Fruit fly (Drosophila melanogaster): Measurements from ENCODE around the gene sbr.

DNA sequence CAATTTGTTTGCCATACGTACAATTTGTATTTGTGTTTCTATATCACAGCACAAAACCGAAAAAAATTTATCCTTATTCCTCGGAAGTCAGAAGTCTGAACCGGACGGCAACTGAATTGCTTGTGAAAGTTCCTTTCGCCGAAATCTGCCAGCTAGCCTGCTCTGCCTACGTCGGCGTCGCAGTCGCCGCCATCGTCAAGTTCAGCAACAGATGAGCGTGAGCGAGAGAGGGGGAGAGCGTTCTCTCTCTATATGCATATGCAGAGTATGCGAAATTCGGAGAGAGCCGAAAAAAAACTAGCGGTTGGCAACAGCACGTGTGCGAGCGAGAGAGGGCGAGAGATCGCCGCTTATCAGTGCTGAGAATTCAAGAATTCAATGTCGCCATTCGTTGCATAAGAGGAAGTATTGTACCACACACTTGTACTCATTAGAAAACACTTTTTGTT, 62.5 kb downstream of the sbr start:
- no peak for TF ChIP-seq Crg-1 (GFP tag; optimal IDR thresholded peaks at IDR 0.05)
- TF ChIP-seq tj (GFP tag; optimal IDR thresholded peaks at IDR 0.05), result peak; percentile 97
- TF ChIP-seq kay (GFP tag; ENCODE audit: borderline replicate concordance), result no peak
- no peak for TF ChIP-seq CG7045 (GFP tag; optimal IDR thresholded peaks at IDR 0.05)
- TF ChIP-seq Mnt (GFP tag; optimal IDR thresholded peaks at IDR 0.05), result peak; percentile 85
- no peak for TF ChIP-seq toe (GFP tag; optimal IDR thresholded peaks at IDR 0.05)
- no peak for TF ChIP-seq bab1 (GFP tag; optimal IDR thresholded peaks at IDR 0.05)
- no peak for TF ChIP-seq cnc (optimal IDR thresholded peaks at IDR 0.05)
